Worm (Caenorhabditis elegans) whole organism, L4 larva: Measurements from ENCODE around the gene str-246.

ENCODE experiments used
- mep-1 ChIP-seq: fragments of 150-350 bp; sonication (generic microtip); optimal IDR thresholded peaks from 3 replicates; lab custom pipeline; 2014; ENCODE audit warnings: missing biosample characterization, missing genetic modification characterization
- nhr-11 ChIP-seq: fragments of 150-350 bp; optimal IDR thresholded peaks from 2 replicates; lab custom pipeline; 2014; ENCODE audit warnings: missing biosample characterization, missing genetic modification characterization
- zag-1 ChIP-seq: fragments of 150-350 bp; optimal IDR thresholded peaks from 2 replicates; lab custom pipeline; 2014; ENCODE audit warnings: missing biosample characterization, missing genetic modification characterization

- no peak for TF ChIP-seq nhr-11 (tag; lab: Kevin White, UChicago)
- peak; percentile 3 for TF ChIP-seq mep-1
- no peak for TF ChIP-seq zag-1 (tag; lab: Kevin White, UChicago)
Observed at ce11 chrIII:11087442-11087841, 9.9 kb downstream of the str-246 start.
